Worm (Caenorhabditis elegans): ENCODE results near the gene elof-1.

Gene elof-1

DNA sequence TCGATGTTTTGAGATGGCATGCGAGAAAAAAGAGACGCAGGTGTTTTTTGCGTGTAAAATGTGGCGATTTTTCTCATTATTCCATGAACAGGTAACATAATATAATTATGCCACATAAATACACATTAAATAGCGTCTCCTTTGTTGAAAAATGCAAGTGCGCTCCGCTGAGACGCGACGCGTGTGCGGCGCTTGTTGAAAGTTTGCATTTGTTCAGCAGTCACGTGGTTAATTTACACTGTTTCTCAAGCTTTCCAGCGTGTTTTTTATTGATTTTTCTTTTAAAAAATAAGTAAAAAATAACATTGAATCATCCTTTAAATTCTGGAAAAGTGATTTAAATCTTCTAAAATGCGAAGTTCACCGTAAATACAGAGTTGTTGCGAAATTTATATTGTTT lies 50.1 kb downstream of the elof-1 start (continued):
- no peak for TF ChIP-seq sup-37 (GFP tag; optimal IDR thresholded peaks at IDR 0.05)

Data from whole organism, L1 larva.